Worm (Caenorhabditis elegans) whole organism, mixed stage, embryonic: Measurements from ENCODE around the gene nspg-6.

Experiments used
- M03D4.4 ChIP-seq: sonication (generic microtip); optimal IDR thresholded peaks from 2 replicates; lab custom pipeline; 2017; ENCODE audit warnings: mild to moderate bottlenecking, missing genetic modification characterization, missing compliant biosample characterization
- bed-3 ChIP-seq: fragments of 200-800 bp; sonication (Bioruptor generic); optimal IDR thresholded peaks from 3 replicates; lab custom pipeline; 2018; ENCODE audit warnings: mild to moderate bottlenecking, missing genetic modification characterization, moderate library complexity, missing compliant biosample characterization
- blmp-1 ChIP-seq: fragments of 150-350 bp; optimal IDR thresholded peaks from 2 replicates; lab custom pipeline; 2014; ENCODE audit warnings: missing biosample characterization, missing genetic modification characterization
- ceh-43 ChIP-seq: fragments of 200-800 bp; sonication (Bioruptor generic); optimal IDR thresholded peaks from 2 replicates; lab custom pipeline; 2018; ENCODE audit warnings: mild to moderate bottlenecking, missing genetic modification characterization, moderate library complexity, missing compliant biosample characterization
- ceh-83 ChIP-seq: fragments of 200-800 bp; sonication (Bioruptor generic); optimal IDR thresholded peaks from 2 replicates; lab custom pipeline; 2018; ENCODE audit warnings: mild to moderate bottlenecking, missing genetic modification characterization, missing compliant biosample characterization
- ces-1 ChIP-seq: fragments of 150-350 bp; optimal IDR thresholded peaks from 2 replicates; lab custom pipeline; 2014; ENCODE audit warnings: missing biosample characterization, missing genetic modification reagents, missing genetic modification characterization
- cnd-1 ChIP-seq: fragments of 200-800 bp; sonication (Bioruptor generic); optimal IDR thresholded peaks from 2 replicates; lab custom pipeline; 2018; ENCODE audit warnings: mild to moderate bottlenecking, missing genetic modification characterization, missing compliant biosample characterization
- drap-1 ChIP-seq: fragments of 200-800 bp; sonication (Bioruptor generic); optimal IDR thresholded peaks from 3 replicates; lab custom pipeline; 2018; ENCODE audit warnings: mild to moderate bottlenecking, missing genetic modification characterization, missing compliant biosample characterization
- elt-1 ChIP-seq: sonication (generic microtip); optimal IDR thresholded peaks from 2 replicates; lab custom pipeline; 2017; ENCODE audit warnings: missing genetic modification characterization, mild to moderate bottlenecking, missing compliant biosample characterization, antibody characterized with exemption, moderate library complexity, borderline replicate concordance; ENCODE audit not compliant: insufficient read depth
- elt-3 ChIP-seq: fragments of 150-350 bp; optimal IDR thresholded peaks from 2 replicates; lab custom pipeline; 2014; ENCODE audit warnings: missing biosample characterization, missing genetic modification characterization
- flh-1 ChIP-seq: fragments of 200-800 bp; sonication (Bioruptor generic); optimal IDR thresholded peaks from 2 replicates; lab custom pipeline; 2018; ENCODE audit warnings: mild to moderate bottlenecking, missing genetic modification characterization, moderate library complexity, missing compliant biosample characterization
- ham-2 ChIP-seq: fragments of 200-800 bp; sonication (Bioruptor generic); optimal IDR thresholded peaks from 2 replicates; lab custom pipeline; 2018; ENCODE audit warnings: mild to moderate bottlenecking, missing genetic modification characterization, missing compliant biosample characterization
- lin-13 ChIP-seq: fragments of 150-350 bp; optimal IDR thresholded peaks from 2 replicates; lab custom pipeline; 2014; ENCODE audit warnings: missing biosample characterization, missing genetic modification characterization
- lin-32 ChIP-seq: fragments of 200-800 bp; sonication (Bioruptor generic); optimal IDR thresholded peaks from 2 replicates; lab custom pipeline; 2018; ENCODE audit warnings: mild to moderate bottlenecking, missing genetic modification characterization, missing compliant biosample characterization
- lsy-2 ChIP-seq: fragments of 150-350 bp; optimal IDR thresholded peaks from 2 replicates; lab custom pipeline; 2014; ENCODE audit warnings: missing biosample characterization, missing genetic modification characterization
- mab-5 ChIP-seq: fragments of 150-350 bp; optimal IDR thresholded peaks from 2 replicates; lab custom pipeline; 2014; ENCODE audit warnings: missing biosample characterization, missing genetic modification characterization
- mls-2 ChIP-seq: sonication (generic microtip); optimal IDR thresholded peaks from 2 replicates; lab custom pipeline; 2016; ENCODE audit warnings: mild to moderate bottlenecking, missing genetic modification characterization, moderate library complexity, missing compliant biosample characterization
- nhr-12 ChIP-seq: fragments of 150-350 bp; optimal IDR thresholded peaks from 2 replicates; lab custom pipeline; 2014; ENCODE audit warnings: missing biosample characterization, missing genetic modification characterization
- nhr-2 ChIP-seq: fragments of 150-350 bp; optimal IDR thresholded peaks from 2 replicates; lab custom pipeline; 2014; ENCODE audit warnings: missing biosample characterization, missing genetic modification characterization
- nhr-237 ChIP-seq: fragments of 150-350 bp; optimal IDR thresholded peaks from 2 replicates; lab custom pipeline; 2014; ENCODE audit warnings: missing biosample characterization, missing genetic modification characterization
- nhr-28 ChIP-seq: fragments of 150-350 bp; optimal IDR thresholded peaks from 2 replicates; lab custom pipeline; 2014; ENCODE audit warnings: missing biosample characterization, missing genetic modification characterization
- pha-4 ChIP-seq: fragments of 150-350 bp; optimal IDR thresholded peaks from 2 replicates; lab custom pipeline; 2018; ENCODE audit warnings: missing biosample characterization, missing genetic modification reagents, missing genetic modification characterization
- sem-2 ChIP-seq: fragments of 200-800 bp; sonication (Bioruptor generic); optimal IDR thresholded peaks from 2 replicates; lab custom pipeline; 2018; ENCODE audit warnings: mild to moderate bottlenecking, missing genetic modification characterization, missing compliant biosample characterization
- snpc-4 ChIP-seq: fragments of 150-350 bp; optimal IDR thresholded peaks from 2 replicates; lab custom pipeline; 2014; ENCODE audit warnings: missing biosample characterization, missing genetic modification characterization
- sptf-1 ChIP-seq: sonication (generic microtip); optimal IDR thresholded peaks from 2 replicates; lab custom pipeline; 2017; ENCODE audit warnings: mild to moderate bottlenecking, missing genetic modification characterization, moderate library complexity, missing compliant biosample characterization
- unc-120 ChIP-seq: sonication (generic microtip); optimal IDR thresholded peaks from 2 replicates; lab custom pipeline; 2017; ENCODE audit warnings: missing genetic modification characterization, missing compliant biosample characterization; ENCODE audit not compliant: poor library complexity, severe bottlenecking
- unc-62 ChIP-seq: fragments of 150-350 bp; optimal IDR thresholded peaks from 2 replicates; lab custom pipeline; 2014; ENCODE audit warnings: missing biosample characterization, missing genetic modification reagents, missing genetic modification characterization
- zip-8 ChIP-seq: fragments of 150-350 bp; optimal IDR thresholded peaks from 2 replicates; lab custom pipeline; 2014; ENCODE audit warnings: missing biosample characterization, missing genetic modification characterization
- ztf-11 ChIP-seq: fragments of 150-350 bp; optimal IDR thresholded peaks from 2 replicates; lab custom pipeline; 2014; ENCODE audit warnings: missing biosample characterization, missing genetic modification characterization

nspg-6 gene

ce11 chrIII:7293075-7293684, 21.6 kb downstream of the nspg-6 start, which contains the start of gene cwf-19L2:
TSS of gene cwf-19L2 (plus strand) at chrIII:7293634.
- TF ChIP-seq lin-32 = no peak
- no peak for TF ChIP-seq sem-2 (GFP tag; lab: Kevin White, UChicago)
- TF ChIP-seq lsy-2 (tag; lab: Kevin White, UChicago) = peak; percentile 89

ce11 chrIII:7292569-7292968, 22.2 kb downstream of the nspg-6 start:
- no peak for TF ChIP-seq nhr-2 (tag; lab: Kevin White, UChicago)
- TF ChIP-seq blmp-1 = peak; percentile 59

- TF ChIP-seq ztf-11 (tag; lab: Kevin White, UChicago) = no peak
- TF ChIP-seq ces-1 (GFP tag; lab: Kevin White, UChicago) = peak; percentile 70
- no peak for TF ChIP-seq lsy-2 (tag; lab: Kevin White, UChicago)
- no peak for TF ChIP-seq snpc-4 (tag; lab: Kevin White, UChicago)
- no peak for TF ChIP-seq pha-4 (tag; lab: Kevin White, UChicago)
- no peak for TF ChIP-seq elt-3 (tag; lab: Kevin White, UChicago)
- no peak for TF ChIP-seq sptf-1 (tag; lab: Kevin White, UChicago)
- no peak for TF ChIP-seq drap-1
Observed at ce11 chrIII:7291216-7291615, 23.6 kb downstream of the nspg-6 start.

- no peak for TF ChIP-seq sem-2 (GFP tag; lab: Kevin White, UChicago)
- TF ChIP-seq M03D4.4 = no peak
- TF ChIP-seq blmp-1 = no peak
- no peak for TF ChIP-seq ceh-83 (GFP tag; lab: Kevin White, UChicago)
- no peak for TF ChIP-seq bed-3 (GFP tag; lab: Kevin White, UChicago)
- no peak for TF ChIP-seq mls-2 (tag; lab: Kevin White, UChicago)
Observed at ce11 chrIII:7290462-7290861, 24.3 kb downstream of the nspg-6 start, which contains the start of gene algn-11. TSS of gene algn-11 (minus strand) at chrIII:7290562.

- TF ChIP-seq lin-13 (tag; lab: Kevin White, UChicago) (no peak), ceh-83 (GFP tag; lab: Kevin White, UChicago) (no peak), blmp-1 (no peak), unc-120 (tag; lab: Kevin White, UChicago) (no peak), flh-1 (GFP tag; lab: Kevin White, UChicago) (no peak), ceh-43 (GFP tag; lab: Kevin White, UChicago) (no peak), cnd-1 (tag; lab: Kevin White, UChicago) (no peak), ces-1 (GFP tag; lab: Kevin White, UChicago) (no peak), nhr-237 (tag; lab: Kevin White, UChicago) (no peak), nhr-2 (tag; lab: Kevin White, UChicago) (no peak), zip-8 (tag; lab: Kevin White, UChicago) (no peak), sptf-1 (tag; lab: Kevin White, UChicago) (no peak), bed-3 (GFP tag; lab: Kevin White, UChicago) (no peak), nhr-28 (tag; lab: Kevin White, UChicago) (no peak), ham-2 (GFP tag; lab: Kevin White, UChicago) (no peak), sem-2 (GFP tag; lab: Kevin White, UChicago) (no peak), nhr-12 (tag; lab: Kevin White, UChicago) (no peak), elt-1 (no peak)
Observed at ce11 chrIII:7287503-7287902, 27.3 kb downstream of the nspg-6 start, which contains the start of gene ykt-6. TSS of gene ykt-6 (minus strand) at chrIII:7287603.

ce11 chrIII:7285783-7286182, 29.0 kb downstream of the nspg-6 start, which contains the start of gene pho-5:
TSS of gene pho-5 (minus strand) at chrIII:7285883.
- TF ChIP-seq nhr-237 (tag; lab: Kevin White, UChicago) (no peak), mab-5 (tag; lab: Kevin White, UChicago) (no peak), ceh-43 (GFP tag; lab: Kevin White, UChicago) (no peak), nhr-28 (tag; lab: Kevin White, UChicago) (no peak), ces-1 (GFP tag; lab: Kevin White, UChicago) (no peak), blmp-1 (no peak), ztf-11 (tag; lab: Kevin White, UChicago) (no peak), unc-62 (GFP tag; lab: Kevin White, UChicago) (no peak), lsy-2 (tag; lab: Kevin White, UChicago) (no peak), unc-120 (tag; lab: Kevin White, UChicago) (no peak)
